Worm (Caenorhabditis elegans) whole organism, L2 larva: Measurements from ENCODE around the gene H41C03.2.

Source experiments
- ZK546.5 ChIP-seq: sonication (generic microtip); optimal IDR thresholded peaks from 2 replicates; lab custom pipeline; 2017; ENCODE audit warnings: missing biosample characterization, missing genetic modification characterization
- ama-1 ChIP-seq: fragments of 150-350 bp; optimal IDR thresholded peaks from 2 replicates; lab custom pipeline; 2018; ENCODE audit warnings: inconsistent platforms
- fos-1 ChIP-seq: fragments of 150-350 bp; optimal IDR thresholded peaks from 2 replicates; lab custom pipeline; 2014; ENCODE audit warnings: missing biosample characterization, missing genetic modification characterization
- nhr-10 ChIP-seq: sonication (generic microtip); optimal IDR thresholded peaks from 2 replicates; lab custom pipeline; 2017; ENCODE audit warnings: missing biosample characterization, missing genetic modification characterization
- peb-1 ChIP-seq: fragments of 150-350 bp; optimal IDR thresholded peaks from 2 replicates; lab custom pipeline; 2014; ENCODE audit warnings: missing biosample characterization, missing genetic modification characterization
- unc-55 ChIP-seq: fragments of 150-350 bp; sonication (generic microtip); optimal IDR thresholded peaks from 3 replicates; lab custom pipeline; 2014; ENCODE audit warnings: missing biosample characterization, missing genetic modification reagents, missing genetic modification characterization
- unc-62 ChIP-seq: fragments of 150-350 bp; optimal IDR thresholded peaks from 2 replicates; lab custom pipeline; 2014; ENCODE audit warnings: missing biosample characterization, missing genetic modification reagents, missing genetic modification characterization
- zag-1 ChIP-seq: fragments of 150-350 bp; optimal IDR thresholded peaks from 2 replicates; lab custom pipeline; 2014; ENCODE audit warnings: missing biosample characterization, missing genetic modification characterization

DNA sequence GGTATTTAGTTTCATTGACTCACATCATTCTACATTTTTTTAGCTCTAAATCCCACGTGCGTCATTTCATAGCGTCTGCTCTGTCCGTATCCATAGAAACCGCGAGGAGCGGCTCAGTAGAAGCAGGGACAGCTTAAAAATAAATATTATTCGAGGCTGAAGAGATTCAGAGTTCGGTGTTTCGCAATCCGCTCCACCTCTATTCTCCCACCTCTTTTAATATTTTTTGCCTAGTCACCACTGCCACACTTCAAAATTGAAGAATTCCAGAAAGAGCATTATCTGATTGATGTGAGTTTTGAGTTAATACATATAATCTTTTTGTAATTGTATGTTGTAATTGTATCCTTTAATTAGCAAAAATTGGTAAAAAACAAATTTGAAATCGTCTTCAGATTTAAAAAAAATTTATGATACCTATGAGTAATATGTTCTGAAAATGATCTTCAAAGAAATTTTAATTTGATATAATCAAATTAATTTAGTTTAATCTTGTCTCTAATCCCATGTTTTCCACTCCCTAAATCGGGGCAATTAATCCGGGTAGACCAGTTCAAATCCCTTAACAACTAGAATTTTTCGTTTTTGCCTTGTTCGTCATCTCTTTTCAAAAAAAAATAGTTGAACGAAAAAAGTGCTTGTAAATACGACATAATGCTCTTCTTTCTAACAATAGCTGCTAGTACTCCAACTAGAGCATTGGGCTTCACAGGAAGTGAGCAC lies 37.7 kb upstream of the H41C03.2 start:
- TF ChIP-seq ama-1 (lab: Kevin White, UChicago) (no peak), ZK546.5 (tag; lab: Kevin White, UChicago) (no peak), unc-55 (no peak), peb-1 (no peak), unc-62 (GFP tag; lab: Kevin White, UChicago) (no peak), fos-1 (no peak), nhr-10 (no peak), zag-1 (tag; lab: Kevin White, UChicago) (no peak)
